Worm (Caenorhabditis elegans): ENCODE measurements around the gene rbm-25.

- TF ChIP-seq ces-1 (GFP tag; optimal IDR thresholded peaks at IDR 0.05) (no peak), dpl-1 (GFP tag; optimal IDR thresholded peaks at IDR 0.05) (no peak), zfp-3 (GFP tag; conservative IDR thresholded peaks at IDR 0.05) (no peak), ceh-82 (tag; optimal IDR thresholded peaks at IDR 0.05) (no peak), lin-39 (tag; optimal IDR thresholded peaks at IDR 0.05) (no peak), lin-38 (GFP tag; IDR thresholded peaks at IDR 0.05) (no peak), ceh-32 (tag; optimal IDR thresholded peaks at IDR 0.05; ENCODE audit: poor library complexity) (no peak), ama-1 (optimal IDR thresholded peaks at IDR 0.05) (no peak), aly-2 (tag; optimal IDR thresholded peaks at IDR 0.05) (no peak), nhr-77 (tag; optimal IDR thresholded peaks at IDR 0.05) (no peak), nhr-237 (tag; optimal IDR thresholded peaks at IDR 0.05) (no peak), lin-15B (tag; optimal IDR thresholded peaks at IDR 0.05) (no peak)
Measured at ce11 chrV:12517148-12517547, 19.1 kb downstream of the rbm-25 start, which contains the start of gene cal-1.
